Fruit fly (Drosophila melanogaster): Measurements from ENCODE around the gene PICK1.

DNA sequence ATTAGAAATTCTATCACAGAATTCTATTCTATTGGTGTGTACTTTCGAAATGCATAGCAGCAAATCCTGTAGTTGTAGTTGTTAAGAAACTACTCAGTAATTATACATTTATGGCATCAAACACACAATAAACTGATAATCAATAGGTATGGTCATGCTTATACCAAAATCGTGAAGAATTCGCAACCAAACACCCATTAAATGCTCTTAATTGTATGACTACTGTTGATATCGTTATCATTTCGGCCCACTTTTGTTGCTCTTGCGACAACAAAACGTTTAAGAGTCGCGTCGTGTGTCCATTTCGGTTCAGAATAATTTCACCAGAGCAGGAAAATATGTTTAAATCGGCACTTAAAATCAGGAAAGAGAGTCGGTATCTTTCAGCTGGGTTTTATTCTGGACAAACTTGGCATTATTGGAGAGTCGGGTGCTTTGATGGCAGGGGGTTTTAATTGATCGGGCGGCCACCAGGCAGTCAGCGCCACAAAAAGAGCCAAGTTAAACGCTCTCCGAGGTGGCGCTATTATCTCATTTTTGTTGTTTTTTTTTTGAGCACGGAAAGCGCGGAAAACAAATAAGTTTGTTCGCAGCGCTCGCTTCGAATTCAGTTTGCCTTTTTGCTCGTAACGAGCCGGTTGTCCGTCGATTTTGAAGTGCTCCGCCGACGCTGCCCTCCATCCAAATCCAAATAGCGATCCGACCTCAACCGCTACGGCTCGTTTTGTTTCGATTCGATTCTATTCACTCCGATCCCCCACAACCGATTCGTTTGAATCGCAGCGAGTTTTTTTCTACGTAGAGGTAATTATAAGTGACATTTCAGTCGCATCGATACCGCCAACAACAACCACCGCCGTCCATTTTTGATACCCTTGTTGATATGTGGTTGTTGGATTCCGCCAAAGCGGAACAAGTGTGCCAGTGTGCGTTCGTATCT, 23.9 kb downstream of the PICK1 start, which contains the start of gene MRP:
- TF ChIP-seq CG31627 (GFP tag; optimal IDR thresholded peaks at IDR 0.05) (no peak), CG32006 (GFP tag; optimal IDR thresholded peaks at IDR 0.05) (no peak), esn (GFP tag; optimal IDR thresholded peaks at IDR 0.05) (no peak), CG6276 (GFP tag; optimal IDR thresholded peaks at IDR 0.05) (no peak), CG10669 (GFP tag; optimal IDR thresholded peaks at IDR 0.05) (no peak), cyc (GFP tag; optimal IDR thresholded peaks at IDR 0.05) (no peak), net (GFP tag; optimal IDR thresholded peaks at IDR 0.05) (no peak), CG34406 (GFP tag; optimal IDR thresholded peaks at IDR 0.05) (no peak), Met (GFP tag; optimal IDR thresholded peaks at IDR 0.05) (no peak), CG11902 (GFP tag; optimal IDR thresholded peaks at IDR 0.05) (no peak), Hr38 (GFP tag; optimal IDR thresholded peaks at IDR 0.05) (no peak), Hr39 (GFP tag; optimal IDR thresholded peaks at IDR 0.05) (no peak), CG6854 (GFP tag; optimal IDR thresholded peaks at IDR 0.05) (no peak), CG6792 (GFP tag; optimal IDR thresholded peaks at IDR 0.05) (no peak)

Measured in whole organism, prepupa.